Fruit fly (Drosophila melanogaster) whole organism, embryonic: ENCODE measurements around the gene Nf-YC.

Experiments used
- Abd-B ChIP-seq: fragments of 200-800 bp; sonication (Bioruptor generic); optimal IDR thresholded peaks from 2 replicates; lab custom pipeline; 2018; ENCODE audit warnings: missing biosample characterization, mild to moderate bottlenecking, missing genetic modification characterization, moderate library complexity
- Atf3 ChIP-seq: fragments of 200-800 bp; sonication (Bioruptor generic); optimal IDR thresholded peaks from 3 replicates; lab custom pipeline; 2016; ENCODE audit warnings: missing biosample characterization, missing genetic modification characterization
- Atf6 ChIP-seq: fragments of 200-800 bp; sonication (Bioruptor generic); IDR thresholded peaks from 2 replicates; pipeline ENCODE4 v1.3.6; 2022; ENCODE audit warnings: missing biosample characterization, missing genetic modification characterization
- B-H1 ChIP-seq: fragments of 200-800 bp; sonication (Bioruptor generic); IDR thresholded peaks from 3 replicates; pipeline ENCODE4 v1.3.6; 2022; ENCODE audit warnings: missing biosample characterization, missing genetic modification characterization
- CG1024 ChIP-seq: fragments of 200-800 bp; sonication (Bioruptor generic); IDR thresholded peaks from 2 replicates; pipeline ENCODE4 v1.3.6; 2022; ENCODE audit warnings: missing biosample characterization, missing genetic modification characterization
- CG11093 ChIP-seq: fragments of 200-800 bp; sonication (Bioruptor generic); IDR thresholded peaks from 3 replicates; pipeline ENCODE4 v1.3.6; 2022; ENCODE audit warnings: missing biosample characterization, missing genetic modification characterization
- CG11504 ChIP-seq: fragments of 200-800 bp; sonication (Bioruptor generic); optimal IDR thresholded peaks from 3 replicates; lab custom pipeline; 2019; ENCODE audit warnings: missing biosample characterization, mild to moderate bottlenecking, missing genetic modification characterization, moderate library complexity
- CG12391 ChIP-seq: fragments of 200-800 bp; sonication (Bioruptor generic); optimal IDR thresholded peaks from 3 replicates; lab custom pipeline; 2018; ENCODE audit warnings: missing biosample characterization, mild to moderate bottlenecking, missing genetic modification characterization, moderate library complexity
- CG12744 ChIP-seq: fragments of 200-800 bp; sonication (Bioruptor generic); optimal IDR thresholded peaks from 2 replicates; lab custom pipeline; 2016; ENCODE audit warnings: missing biosample characterization, missing genetic modification characterization
- CG14014 ChIP-seq: fragments of 200-800 bp; sonication (Bioruptor generic); IDR thresholded peaks from 2 replicates; pipeline ENCODE4 v1.3.6; 2022; ENCODE audit warnings: missing biosample characterization, missing genetic modification characterization
- CG14050 ChIP-seq: fragments of 200-800 bp; sonication (Bioruptor generic); IDR thresholded peaks from 3 replicates; pipeline ENCODE4 v1.3.6; 2022; ENCODE audit warnings: missing biosample characterization, missing genetic modification characterization
- CG14965 ChIP-seq: fragments of 200-800 bp; sonication (Bioruptor generic); optimal IDR thresholded peaks from 2 replicates; lab custom pipeline; 2016; ENCODE audit warnings: missing biosample characterization, missing genetic modification characterization, borderline replicate concordance
- CG15479 ChIP-seq: fragments of 200-800 bp; sonication (Bioruptor generic); optimal IDR thresholded peaks from 3 replicates; lab custom pipeline; 2019; ENCODE audit warnings: missing biosample characterization, mild to moderate bottlenecking, missing genetic modification characterization, moderate library complexity
- CG17361 ChIP-seq: fragments of 200-800 bp; sonication (Bioruptor generic); IDR thresholded peaks from 3 replicates; pipeline ENCODE4 v1.3.6; 2022; ENCODE audit warnings: missing biosample characterization, missing genetic modification characterization
- CG2116 ChIP-seq: fragments of 200-800 bp; sonication (Bioruptor generic); optimal IDR thresholded peaks from 3 replicates; lab custom pipeline; 2018; ENCODE audit warnings: missing biosample characterization, mild to moderate bottlenecking, missing genetic modification characterization
- CG34376 ChIP-seq: fragments of 200-800 bp; sonication (Bioruptor generic); optimal IDR thresholded peaks from 2 replicates; lab custom pipeline; 2018; ENCODE audit warnings: missing biosample characterization, mild to moderate bottlenecking, missing genetic modification characterization
- CG3838 ChIP-seq: fragments of 200-800 bp; sonication (Bioruptor generic); optimal IDR thresholded peaks from 3 replicates; lab custom pipeline; 2016; ENCODE audit warnings: missing biosample characterization, missing genetic modification characterization
- CG3847 ChIP-seq: fragments of 200-800 bp; sonication (Bioruptor generic); IDR thresholded peaks from 2 replicates; pipeline ENCODE4 v1.3.6; 2022; ENCODE audit warnings: missing biosample characterization, missing genetic modification characterization
- CG4328 ChIP-seq: fragments of 200-800 bp; sonication (Bioruptor generic); optimal IDR thresholded peaks from 3 replicates; lab custom pipeline; 2017; ENCODE audit warnings: missing biosample characterization, missing genetic modification reagents, missing genetic modification characterization
- CG4820 ChIP-seq: fragments of 200-800 bp; sonication (Bioruptor generic); optimal IDR thresholded peaks from 3 replicates; lab custom pipeline; 2016; ENCODE audit warnings: missing biosample characterization, missing genetic modification characterization
- CG8359 ChIP-seq: fragments of 200-800 bp; sonication (Bioruptor generic); optimal IDR thresholded peaks from 2 replicates; lab custom pipeline; 2017; ENCODE audit warnings: missing biosample characterization, mild to moderate bottlenecking, missing genetic modification characterization, borderline replicate concordance
- D19B ChIP-seq: fragments of 200-800 bp; sonication (Bioruptor generic); optimal IDR thresholded peaks from 2 replicates; lab custom pipeline; 2017; ENCODE audit warnings: missing biosample characterization, mild to moderate bottlenecking, missing genetic modification characterization
- Doc2 ChIP-seq: fragments of 200-800 bp; sonication (Bioruptor generic); IDR thresholded peaks from 2 replicates; pipeline ENCODE4 v1.3.6; 2022; ENCODE audit warnings: missing biosample characterization, missing genetic modification characterization
- Doc3 ChIP-seq: fragments of 200-800 bp; sonication (Bioruptor generic); IDR thresholded peaks from 3 replicates; pipeline ENCODE4 v1.3.6; 2022; ENCODE audit warnings: missing biosample characterization, missing genetic modification characterization; ENCODE audit not compliant: partially characterized antibody
- Ets65A ChIP-seq: fragments of 200-800 bp; sonication (Bioruptor generic); peaks from one replicate; lab custom pipeline; 2016; ENCODE audit warnings: missing biosample characterization, missing genetic modification characterization
- H15 ChIP-seq: fragments of 200-800 bp; sonication (Bioruptor generic); IDR thresholded peaks from 3 replicates; pipeline ENCODE4 v1.3.6; 2022; ENCODE audit warnings: missing biosample characterization, missing genetic modification characterization
- HLH4C ChIP-seq: fragments of 200-800 bp; sonication (Bioruptor generic); IDR thresholded peaks from 3 replicates; pipeline ENCODE4 v1.3.6; 2022; ENCODE audit warnings: missing biosample characterization, missing genetic modification characterization; ENCODE audit not compliant: partially characterized antibody
- Hr78 ChIP-seq, 2 experiments: fragments of 200-800 bp in 1 of 2; fragments of >200 bp in 1 of 2; sonication (Bioruptor generic) in 1 of 2; optimal IDR thresholded peaks; 2 replicates each; lab custom pipeline; 2017 to 2019; ENCODE audit warnings: missing biosample characterization in 2 of 2, missing genetic modification characterization in 2 of 2, mild to moderate bottlenecking in 1 of 2, moderate library complexity in 1 of 2
- MESR4 ChIP-seq: fragments of 200-800 bp; sonication (Bioruptor generic); optimal IDR thresholded peaks from 2 replicates; lab custom pipeline; 2018; ENCODE audit warnings: missing biosample characterization, mild to moderate bottlenecking, missing genetic modification characterization, moderate library complexity
- Meics ChIP-seq: fragments of 200-800 bp; sonication (Bioruptor generic); optimal IDR thresholded peaks from 2 replicates; lab custom pipeline; 2017; ENCODE audit warnings: missing biosample characterization, mild to moderate bottlenecking, missing genetic modification characterization
- NC2β ChIP-seq: fragments of 200-800 bp; sonication (Bioruptor generic); optimal IDR thresholded peaks from 2 replicates; lab custom pipeline; 2016; ENCODE audit warnings: missing biosample characterization, missing genetic modification characterization
- Poxn ChIP-seq: fragments of 200-800 bp; sonication (Bioruptor generic); IDR thresholded peaks from 2 replicates; pipeline ENCODE4 v1.3.6; 2022; ENCODE audit warnings: missing biosample characterization, missing genetic modification characterization
- Rx ChIP-seq: fragments of 200-800 bp; sonication (Bioruptor generic); IDR thresholded peaks from 2 replicates; pipeline ENCODE4 v1.3.6; 2022; ENCODE audit warnings: missing biosample characterization, missing genetic modification characterization
- crol ChIP-seq: fragments of 200-800 bp; sonication (Bioruptor generic); IDR thresholded peaks from 2 replicates; pipeline ENCODE4 v1.3.6; 2022; ENCODE audit warnings: missing biosample characterization, missing genetic modification characterization
- cwo ChIP-seq: fragments of 200-800 bp; sonication (Bioruptor generic); optimal IDR thresholded peaks from 3 replicates; lab custom pipeline; 2017; ENCODE audit warnings: missing biosample characterization, missing genetic modification characterization, mild to moderate bottlenecking, moderate library complexity, missing genetic modification reagents
- dimm ChIP-seq: fragments of 200-800 bp; sonication (Bioruptor generic); IDR thresholded peaks from 2 replicates; pipeline ENCODE4 v1.3.6; 2022; ENCODE audit warnings: missing biosample characterization, missing genetic modification characterization
- ems ChIP-seq: fragments of 200-800 bp; sonication (Bioruptor generic); optimal IDR thresholded peaks from 3 replicates; lab custom pipeline; 2016; ENCODE audit warnings: missing biosample characterization, missing genetic modification characterization
- exex ChIP-seq: fragments of 200-800 bp; sonication (Bioruptor generic); optimal IDR thresholded peaks from 4 replicates; lab custom pipeline; 2018; ENCODE audit warnings: missing biosample characterization, mild to moderate bottlenecking, missing genetic modification characterization, moderate library complexity
- gce ChIP-seq: fragments of 200-800 bp; sonication (Bioruptor generic); IDR thresholded peaks from 3 replicates; pipeline ENCODE4 v1.3.6; 2022; ENCODE audit warnings: missing biosample characterization, missing genetic modification characterization
- gro ChIP-seq: fragments of 200-800 bp; sonication (Bioruptor generic); optimal IDR thresholded peaks from 2 replicates; lab custom pipeline; 2016; ENCODE audit warnings: missing biosample characterization, missing genetic modification characterization
- hth ChIP-seq: fragments of >200 bp; optimal IDR thresholded peaks from 2 replicates; lab custom pipeline; 2017; ENCODE audit warnings: inconsistent platforms
- kni ChIP-seq: fragments of 200-800 bp; sonication (Bioruptor generic); optimal IDR thresholded peaks from 3 replicates; lab custom pipeline; 2017; ENCODE audit warnings: mild to moderate bottlenecking, missing biosample characterization, missing genetic modification reagents, missing genetic modification characterization
- nau ChIP-seq: fragments of 200-800 bp; sonication (Bioruptor generic); optimal IDR thresholded peaks from 3 replicates; lab custom pipeline; 2017; ENCODE audit warnings: missing biosample characterization, mild to moderate bottlenecking, missing genetic modification characterization, missing genetic modification reagents
- pb ChIP-seq: fragments of 200-800 bp; sonication (Bioruptor generic); optimal IDR thresholded peaks from 3 replicates; lab custom pipeline; 2016; ENCODE audit warnings: missing biosample characterization, missing genetic modification characterization
- sc ChIP-seq, 3 experiments: fragments of >200 bp in 2 of 3; fragments of 200-800 bp in 1 of 3; sonication (Bioruptor generic) in 1 of 3; optimal IDR thresholded peaks; 2 replicates in 2 of 3; 3 replicates in 1 of 3; lab custom pipeline; 2017; ENCODE audit warnings: mild to moderate bottlenecking in 1 of 3, missing biosample characterization in 1 of 3, missing genetic modification characterization in 1 of 3, missing genetic modification reagents in 1 of 3
- shn ChIP-seq: fragments of 200-800 bp; sonication (Bioruptor generic); optimal IDR thresholded peaks from 3 replicates; lab custom pipeline; 2016; ENCODE audit warnings: missing biosample characterization, missing genetic modification characterization
- slou ChIP-seq: fragments of 200-800 bp; sonication (Bioruptor generic); optimal IDR thresholded peaks from 3 replicates; lab custom pipeline; 2016; ENCODE audit warnings: missing biosample characterization, missing genetic modification characterization
- tll ChIP-seq, 2 experiments: fragments of 200-800 bp in 1 of 2; fragments of >200 bp in 1 of 2; sonication (Bioruptor generic) in 1 of 2; optimal IDR thresholded peaks; 2 replicates each; lab custom pipeline; 2017 to 2019; ENCODE audit warnings: missing biosample characterization in 2 of 2, missing genetic modification characterization in 2 of 2, mild to moderate bottlenecking in 1 of 2, moderate library complexity in 1 of 2
- wdn ChIP-seq: fragments of 200-800 bp; sonication (Bioruptor generic); IDR thresholded peaks from 2 replicates; pipeline ENCODE4 v1.3.6; 2022; ENCODE audit warnings: missing biosample characterization, missing genetic modification characterization

The Nf-YC gene

DNA sequence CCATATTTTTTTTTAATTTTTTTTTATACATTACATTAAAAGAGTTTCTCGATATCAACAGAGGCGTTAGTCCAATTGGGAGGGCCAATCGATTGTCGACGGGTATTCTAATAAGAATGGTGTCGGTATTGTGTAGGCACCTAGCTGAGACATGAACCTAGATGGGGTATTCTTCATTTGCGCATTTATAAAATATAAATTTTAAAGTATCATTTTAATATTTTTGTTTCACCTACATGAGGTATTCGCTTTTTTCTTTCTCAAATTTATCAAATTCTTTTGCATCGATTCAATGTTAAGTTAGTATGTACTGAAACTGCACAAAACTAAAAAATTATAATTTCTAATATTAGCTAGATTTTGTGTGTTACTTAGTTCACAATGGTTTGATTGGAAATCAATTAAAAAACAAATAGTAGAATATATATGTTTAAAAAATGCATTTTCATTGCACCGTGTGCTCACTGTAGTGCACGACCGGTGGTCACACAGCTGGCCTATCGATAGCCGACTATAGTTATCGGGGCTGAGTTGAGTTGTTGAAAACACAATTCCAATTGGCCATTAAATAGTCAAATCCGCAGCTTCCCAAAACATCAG is 23.2 kb upstream of the Nf-YC start, which contains the start of the genes CG14435 and Tmf (continued):
- TF ChIP-seq gce (GFP tag; lab: Robert Waterston, UW) (peak; percentile 59; the same call in 1 of the 3 replicates), Doc2 (GFP tag; lab: Robert Waterston, UW) (no peak), Poxn (peak; percentile 69), D19B (GFP tag; lab: Kevin White, UChicago) (peak; percentile 69), nau (no peak), CG2116 (peak; percentile 79), CG3847 (GFP tag; lab: Robert Waterston, UW) (peak; percentile 85), B-H1 (GFP tag; lab: Robert Waterston, UW) (peak; percentile 82), crol (GFP tag; lab: Robert Waterston, UW) (0 out of 2 replicates have a peak, but pooled peaks have one; percentile 29), hth (lab: Kevin White, UChicago) (no peak), H15 (peak; percentile 82), CG8359 (GFP tag; lab: Kevin White, UChicago) (peak; percentile 19), CG14014 (peak; percentile 87), NC2β (GFP tag; lab: Kevin White, UChicago) (peak; percentile 31), slou (peak; percentile 81), Hr78 (GFP tag; optimal IDR thresholded peaks at IDR 0.05; lab: Kevin White, UChicago) (peak in 1 of 2 experiments; percentile 46), CG14050 (GFP tag; lab: Robert Waterston, UW) (peak; percentile 69), gro (peak; percentile 5), Abd-B (GFP tag; lab: Kevin White, UChicago) (peak; percentile 90), CG3838 (GFP tag; lab: Kevin White, UChicago) (peak; percentile 18), Atf3 (peak; percentile 15), wdn (peak; percentile 76), CG11093 (GFP tag; lab: Robert Waterston, UW) (peak; percentile 85), MESR4 (no peak), CG34376 (peak; percentile 60), Rx (GFP tag; lab: Robert Waterston, UW) (peak; percentile 74; the same call in 1 of the 2 replicates), exex (tag; lab: Kevin White, UChicago) (peak; percentile 55), Atf6 (GFP tag; lab: Robert Waterston, UW) (peak; percentile 80), pb (no peak), CG1024 (GFP tag; lab: Robert Waterston, UW) (peak; percentile 64), CG15479 (GFP tag; lab: Kevin White, UChicago) (peak; percentile 3), CG12391 (tag; lab: Kevin White, UChicago) (peak; percentile 92), CG4820 (GFP tag; lab: Kevin White, UChicago) (peak; percentile 74), kni (GFP tag; lab: Kevin White, UChicago) (peak; percentile 55), CG11504 (tag; lab: Kevin White, UChicago) (peak; percentile 49), tll (GFP tag; optimal IDR thresholded peaks at IDR 0.05; lab: Kevin White, UChicago) (no peak), ems (GFP tag; lab: Kevin White, UChicago) (peak; percentile 22), CG4328 (GFP tag; lab: Kevin White, UChicago) (peak; percentile 78), CG14965 (no peak), sc (optimal IDR thresholded peaks at IDR 0.05; lab: Kevin White, UChicago) (no peak), sc (GFP tag; optimal IDR thresholded peaks at IDR 0.05; lab: Kevin White, UChicago) (peak; percentile 58), CG17361 (GFP tag; lab: Robert Waterston, UW) (peak; percentile 94), dimm (GFP tag; lab: Robert Waterston, UW) (peak; percentile 55; the same call in 1 of the 2 replicates), HLH4C (GFP tag; lab: Robert Waterston, UW) (peak; percentile 56; the same call in 1 of the 3 replicates), Doc3 (GFP tag; lab: Robert Waterston, UW) (no peak), Meics (GFP tag; lab: Kevin White, UChicago) (peak; percentile 86), CG12744 (GFP tag; lab: Kevin White, UChicago) (no peak), cwo (GFP tag; lab: Kevin White, UChicago) (peak; percentile 65), Ets65A (GFP tag; lab: Kevin White, UChicago) (peak; percentile 97), shn (peak; percentile 40)
